Worm (Caenorhabditis elegans) whole organism, L1 larva: ENCODE measurements around the gene cyp-33C11.

Source experiments
- C34B4.2 ChIP-seq: sonication (generic microtip); optimal IDR thresholded peaks from 2 replicates; lab custom pipeline; 2017; ENCODE audit warnings: mild to moderate bottlenecking, missing genetic modification characterization, missing compliant biosample characterization
- F16B12.6 ChIP-seq: fragments of 150-350 bp; optimal IDR thresholded peaks from 2 replicates; lab custom pipeline; 2014; ENCODE audit warnings: missing biosample characterization, missing genetic modification characterization
- Y116A8C.19 ChIP-seq: sonication (generic microtip); optimal IDR thresholded peaks from 2 replicates; lab custom pipeline; 2016; ENCODE audit warnings: missing compliant biosample characterization, missing genetic modification characterization, borderline replicate concordance
- aha-1 ChIP-seq: fragments of 150-350 bp; optimal IDR thresholded peaks from 2 replicates; lab custom pipeline; 2014; ENCODE audit warnings: missing biosample characterization, missing genetic modification characterization
- alr-1 ChIP-seq: fragments of 200-800 bp; sonication (Bioruptor generic); optimal IDR thresholded peaks from 2 replicates; lab custom pipeline; 2018; ENCODE audit warnings: borderline replicate concordance, mild to moderate bottlenecking, missing genetic modification characterization, missing compliant biosample characterization
- aly-2 ChIP-seq: fragments of 150-350 bp; optimal IDR thresholded peaks from 2 replicates; lab custom pipeline; 2014; ENCODE audit warnings: missing biosample characterization, missing genetic modification characterization
- ama-1 ChIP-seq: fragments of 150-350 bp; optimal IDR thresholded peaks from 2 replicates; lab custom pipeline; 2014
- blmp-1 ChIP-seq: fragments of 150-350 bp; optimal IDR thresholded peaks from 2 replicates; lab custom pipeline; 2014; ENCODE audit warnings: missing biosample characterization, missing genetic modification characterization
- ceh-63 ChIP-seq: fragments of 200-800 bp; sonication (Bioruptor generic); optimal IDR thresholded peaks from 2 replicates; lab custom pipeline; 2018; ENCODE audit warnings: mild to moderate bottlenecking, missing genetic modification characterization, missing compliant biosample characterization
- ceh-82 ChIP-seq, 3 experiments: fragments of 150-350 bp in 1 of 3; sonication (generic microtip) in 2 of 3; optimal IDR thresholded peaks; 2 replicates each; lab custom pipeline; 2014 to 2017; ENCODE audit warnings: missing biosample characterization in 3 of 3, missing genetic modification characterization in 3 of 3
- ceh-88 ChIP-seq: fragments of 200-800 bp; sonication (Bioruptor generic); IDR thresholded peaks from 2 replicates; pipeline ENCODE4 v1.3.6; 2022; ENCODE audit warnings: missing genetic modification characterization, missing compliant biosample characterization
- ces-1 ChIP-seq: fragments of 150-350 bp; optimal IDR thresholded peaks from 2 replicates; lab custom pipeline; 2014; ENCODE audit warnings: missing biosample characterization, missing genetic modification reagents, missing genetic modification characterization
- dpl-1 ChIP-seq, 3 experiments: fragments of 150-350 bp in 2 of 3; sonication (generic microtip) in 1 of 3; optimal IDR thresholded peaks; 2 replicates each; lab custom pipeline; 2014 to 2017; ENCODE audit warnings: missing biosample characterization in 3 of 3, missing genetic modification characterization in 3 of 3, missing genetic modification reagents in 3 of 3
- dsc-1 ChIP-seq: sonication (generic microtip); optimal IDR thresholded peaks from 2 replicates; lab custom pipeline; 2016; ENCODE audit warnings: mild to moderate bottlenecking, missing genetic modification characterization, missing compliant biosample characterization
- egl-13 ChIP-seq: sonication (generic microtip); optimal IDR thresholded peaks from 2 replicates; lab custom pipeline; 2016; ENCODE audit warnings: missing genotype, missing genetic modification reagents, missing genetic modification characterization, missing compliant biosample characterization
- egl-27 ChIP-seq, 2 experiments: fragments of 150-350 bp in 1 of 2; sonication (generic microtip); optimal IDR thresholded peaks; 3 replicates each; lab custom pipeline; 2017 to 2018; ENCODE audit warnings: missing biosample characterization in 2 of 2, missing genetic modification characterization in 2 of 2, missing genetic modification reagents in 2 of 2
- elt-3 ChIP-seq, 6 experiments: fragments of 150-350 bp in 1 of 6; sonication (generic microtip); optimal IDR thresholded peaks; 2 replicates each; lab custom pipeline; 2017 to 2018; ENCODE audit warnings: missing biosample characterization in 6 of 6, missing genetic modification characterization in 6 of 6, inconsistent platforms in 1 of 6
- fkh-10 ChIP-seq: sonication (generic microtip); optimal IDR thresholded peaks from 2 replicates; lab custom pipeline; 2017; ENCODE audit warnings: missing biosample characterization, missing genetic modification reagents, missing genetic modification characterization
- fkh-4 ChIP-seq: sonication (generic microtip); optimal IDR thresholded peaks from 2 replicates; lab custom pipeline; 2016; ENCODE audit warnings: missing compliant biosample characterization, missing genetic modification characterization, borderline replicate concordance
- fkh-8 ChIP-seq: sonication (generic microtip); optimal IDR thresholded peaks from 2 replicates; lab custom pipeline; 2016; ENCODE audit warnings: mild to moderate bottlenecking, missing genetic modification characterization, missing compliant biosample characterization
- fos-1 ChIP-seq: fragments of 150-350 bp; optimal IDR thresholded peaks from 2 replicates; lab custom pipeline; 2014; ENCODE audit warnings: missing biosample characterization, missing genetic modification characterization
- isw-1 ChIP-seq: fragments of 200-800 bp; sonication (Bioruptor generic); IDR thresholded peaks from 2 replicates; pipeline ENCODE4 v1.3.6; 2022; ENCODE audit warnings: missing genetic modification characterization, missing compliant biosample characterization
- jun-1 ChIP-seq: fragments of 150-350 bp; optimal IDR thresholded peaks from 2 replicates; lab custom pipeline; 2014; ENCODE audit warnings: missing biosample characterization, missing genetic modification reagents, missing genetic modification characterization
- lin-13 ChIP-seq: fragments of 150-350 bp; optimal IDR thresholded peaks from 2 replicates; lab custom pipeline; 2014; ENCODE audit warnings: missing biosample characterization, missing genetic modification reagents, missing genetic modification characterization
- lin-14 ChIP-seq: fragments of 200-800 bp; sonication (Bioruptor generic); optimal IDR thresholded peaks from 2 replicates; lab custom pipeline; 2018; ENCODE audit warnings: mild to moderate bottlenecking, missing genetic modification characterization, moderate library complexity, missing compliant biosample characterization
- lin-35 ChIP-seq, 2 experiments: fragments of 150-350 bp; optimal IDR thresholded peaks; 2 replicates each; lab custom pipeline; 2014; ENCODE audit warnings: missing biosample characterization in 2 of 2, missing genetic modification characterization in 2 of 2, missing genetic modification reagents in 2 of 2
- lin-39 ChIP-seq: fragments of 150-350 bp; optimal IDR thresholded peaks from 2 replicates; lab custom pipeline; 2014; ENCODE audit warnings: missing biosample characterization, missing genetic modification reagents, missing genetic modification characterization
- lir-3 ChIP-seq: sonication (generic microtip); optimal IDR thresholded peaks from 2 replicates; lab custom pipeline; 2016; ENCODE audit warnings: mild to moderate bottlenecking, missing genetic modification characterization, moderate library complexity, missing compliant biosample characterization; ENCODE audit not compliant: poor library complexity
- lsy-2 ChIP-seq, 2 experiments: fragments of 150-350 bp; optimal IDR thresholded peaks; 2 replicates each; lab custom pipeline; 2014; ENCODE audit warnings: missing biosample characterization in 2 of 2, missing genetic modification characterization in 2 of 2
- mab-9 ChIP-seq: fragments of 200-800 bp; sonication (Bioruptor generic); IDR thresholded peaks from 2 replicates; pipeline ENCODE4 v1.3.6; 2022; ENCODE audit warnings: missing genetic modification reagents, missing genetic modification characterization, missing compliant biosample characterization
- mdl-1 ChIP-seq, 2 experiments: fragments of 150-350 bp; optimal IDR thresholded peaks; 2 replicates each; lab custom pipeline; 2014 to 2017; ENCODE audit warnings: missing biosample characterization in 2 of 2, missing genetic modification characterization in 2 of 2, inconsistent platforms in 1 of 2
- mef-2 ChIP-seq: fragments of 150-350 bp; optimal IDR thresholded peaks from 2 replicates; lab custom pipeline; 2014; ENCODE audit warnings: missing biosample characterization, missing genetic modification characterization
- nhr-11 ChIP-seq: fragments of 150-350 bp; optimal IDR thresholded peaks from 2 replicates; lab custom pipeline; 2014; ENCODE audit warnings: missing biosample characterization, missing genetic modification characterization
- nhr-12 ChIP-seq: sonication (generic microtip); optimal IDR thresholded peaks from 2 replicates; lab custom pipeline; 2017; ENCODE audit warnings: missing biosample characterization, missing genetic modification characterization
- nhr-19 ChIP-seq: fragments of 200-800 bp; sonication (Bioruptor generic); conservative IDR thresholded peaks from 2 replicates; pipeline ENCODE4 v1.3.6; 2022; ENCODE audit warnings: missing genetic modification characterization, missing compliant biosample characterization
- nhr-237 ChIP-seq: fragments of 150-350 bp; optimal IDR thresholded peaks from 2 replicates; lab custom pipeline; 2014; ENCODE audit warnings: missing biosample characterization, missing genetic modification characterization
- nhr-28 ChIP-seq: fragments of 150-350 bp; optimal IDR thresholded peaks from 2 replicates; lab custom pipeline; 2014; ENCODE audit warnings: missing biosample characterization, missing genetic modification characterization
- nhr-47 ChIP-seq: sonication (generic microtip); optimal IDR thresholded peaks from 2 replicates; lab custom pipeline; 2016; ENCODE audit warnings: mild to moderate bottlenecking, missing genetic modification characterization, moderate library complexity, missing compliant biosample characterization
- nhr-76 ChIP-seq: sonication (generic microtip); optimal IDR thresholded peaks from 2 replicates; lab custom pipeline; 2017; ENCODE audit warnings: missing biosample characterization, missing genetic modification characterization
- nhr-77 ChIP-seq: fragments of 150-350 bp; optimal IDR thresholded peaks from 2 replicates; lab custom pipeline; 2014; ENCODE audit warnings: missing biosample characterization, missing genetic modification characterization
- nhr-85 ChIP-seq: sonication (generic microtip); peaks from one replicate; lab custom pipeline; 2016; ENCODE audit warnings: missing genetic modification characterization, inconsistent platforms, missing compliant biosample characterization
- pag-3 ChIP-seq: sonication (generic microtip); optimal IDR thresholded peaks from 2 replicates; lab custom pipeline; 2017; ENCODE audit warnings: missing genetic modification characterization, mild to moderate bottlenecking, missing compliant biosample characterization, antibody characterized with exemption, borderline replicate concordance; ENCODE audit not compliant: insufficient read depth
- rnt-1 ChIP-seq: sonication (generic microtip); optimal IDR thresholded peaks from 2 replicates; lab custom pipeline; 2016; ENCODE audit warnings: mild to moderate bottlenecking, missing genetic modification characterization, moderate library complexity, missing compliant biosample characterization
- skn-1 ChIP-seq: fragments of 150-350 bp; optimal IDR thresholded peaks from 2 replicates; lab custom pipeline; 2014; ENCODE audit warnings: missing biosample characterization, missing genetic modification characterization
- snu-23 ChIP-seq: sonication (generic microtip); optimal IDR thresholded peaks from 2 replicates; lab custom pipeline; 2016; ENCODE audit warnings: missing genetic modification characterization, missing compliant biosample characterization
- sox-4 ChIP-seq: sonication (generic microtip); optimal IDR thresholded peaks from 2 replicates; lab custom pipeline; 2016; ENCODE audit warnings: missing genetic modification characterization, missing compliant biosample characterization
- swsn-7 ChIP-seq: sonication (generic microtip); optimal IDR thresholded peaks from 2 replicates; lab custom pipeline; 2016; ENCODE audit warnings: missing genetic modification characterization, missing compliant biosample characterization
- tbx-2 ChIP-seq: sonication (generic microtip); optimal IDR thresholded peaks from 2 replicates; lab custom pipeline; 2016; ENCODE audit warnings: missing genetic modification characterization, missing compliant biosample characterization
- tlp-1 ChIP-seq: fragments of 150-350 bp; optimal IDR thresholded peaks from 2 replicates; lab custom pipeline; 2014; ENCODE audit warnings: missing biosample characterization, missing genetic modification characterization
- unc-86 ChIP-seq: sonication (generic microtip); optimal IDR thresholded peaks from 2 replicates; lab custom pipeline; 2016; ENCODE audit warnings: missing genetic modification characterization, missing compliant biosample characterization
- unc-98 ChIP-seq: fragments of 200-800 bp; sonication (Bioruptor generic); IDR thresholded peaks from 2 replicates; pipeline ENCODE4 v1.3.6; 2022; ENCODE audit warnings: missing genetic modification characterization, missing compliant biosample characterization
- zag-1 ChIP-seq: fragments of 150-350 bp; optimal IDR thresholded peaks from 2 replicates; lab custom pipeline; 2014; ENCODE audit warnings: missing biosample characterization, missing genetic modification characterization
- zip-4 ChIP-seq: fragments of 200-800 bp; sonication (Bioruptor generic); optimal IDR thresholded peaks from 2 replicates; lab custom pipeline; 2018; ENCODE audit warnings: mild to moderate bottlenecking, missing genetic modification characterization, moderate library complexity, missing compliant biosample characterization

cyp-33C11 gene

ce11 chrV:731330-731729, 18.5 kb upstream of the cyp-33C11 start:
- TF ChIP-seq tlp-1 (tag; lab: Kevin White, UChicago) = no peak
- TF ChIP-seq nhr-28 (tag; lab: Kevin White, UChicago) = no peak
- peak; percentile 13 for TF ChIP-seq blmp-1 (tag; lab: Kevin White, UChicago)
- TF ChIP-seq tbx-2 (tag; lab: Kevin White, UChicago) = peak; percentile 96
- TF ChIP-seq skn-1 (tag; lab: Kevin White, UChicago) = peak; percentile 79
- no peak for TF ChIP-seq pag-3
- TF ChIP-seq nhr-12 (tag; lab: Kevin White, UChicago) = no peak
- TF ChIP-seq unc-86 (tag; lab: Kevin White, UChicago) = no peak
- TF ChIP-seq nhr-85 (tag; lab: Kevin White, UChicago) = peak; percentile 98
- TF ChIP-seq elt-3 (tag; optimal IDR thresholded peaks at IDR 0.05; lab: Kevin White, UChicago) = peak in 5 of 6 experiments; percentile 16 to 92 (median 65)
- peak; percentile 76 to 99 for TF ChIP-seq mdl-1 (tag; optimal IDR thresholded peaks at IDR 0.05; lab: Kevin White, UChicago)
- peak; percentile 18 for TF ChIP-seq fos-1
- TF ChIP-seq egl-27 (tag; optimal IDR thresholded peaks at IDR 0.05; lab: Kevin White, UChicago) = peak; percentile 22 to 79
- TF ChIP-seq ceh-63 (GFP tag; lab: Kevin White, UChicago) = no peak
- TF ChIP-seq nhr-47 (tag; lab: Kevin White, UChicago) = peak; percentile 89
- TF ChIP-seq aly-2 (tag; lab: Kevin White, UChicago) = peak; percentile 30
- peak; percentile 71 for TF ChIP-seq mab-9 (GFP tag; lab: Robert Waterston, UW)
- peak; percentile 95 for TF ChIP-seq rnt-1 (tag; lab: Kevin White, UChicago)
- TF ChIP-seq zip-4 (GFP tag; lab: Kevin White, UChicago) = peak; percentile 52
- peak; percentile 80 for TF ChIP-seq mef-2 (tag; lab: Kevin White, UChicago)
- TF ChIP-seq F16B12.6 (tag; lab: Kevin White, UChicago) = no peak
- peak; percentile 52 for TF ChIP-seq C34B4.2 (tag; lab: Kevin White, UChicago)
- TF ChIP-seq nhr-11 = peak; percentile 77
- peak; percentile 100 for TF ChIP-seq lin-14 (GFP tag; lab: Kevin White, UChicago)
- peak; percentile 53 for TF ChIP-seq egl-13 (tag; lab: Kevin White, UChicago)
- TF ChIP-seq unc-98 = peak; percentile 63
- TF ChIP-seq ama-1 (lab: Kevin White, UChicago) = peak; percentile 72
- TF ChIP-seq nhr-76 (tag; lab: Kevin White, UChicago) = no peak
- no peak for TF ChIP-seq fkh-10
- peak; percentile 77 to 83 for TF ChIP-seq lsy-2 (tag; optimal IDR thresholded peaks at IDR 0.05; lab: Kevin White, UChicago)
- TF ChIP-seq aha-1 (tag; lab: Kevin White, UChicago) = no peak
- TF ChIP-seq lin-39 = peak; percentile 83
- no peak for TF ChIP-seq zag-1 (tag; lab: Kevin White, UChicago)
- peak; percentile 83 for TF ChIP-seq nhr-77
- TF ChIP-seq Y116A8C.19 (tag; lab: Kevin White, UChicago) = peak; percentile 11
- peak; percentile 75 for TF ChIP-seq ceh-88
- no peak for TF ChIP-seq fkh-8 (tag; lab: Kevin White, UChicago)
- no peak for TF ChIP-seq nhr-237 (tag; lab: Kevin White, UChicago)
- peak; percentile 89 for TF ChIP-seq swsn-7
- peak; percentile 52; the same call in 1 of the 2 replicates for TF ChIP-seq isw-1 (GFP tag; lab: Robert Waterston, UW)
- peak; percentile 35 for TF ChIP-seq lin-13
- no peak for TF ChIP-seq fkh-4 (tag; lab: Kevin White, UChicago)
- peak; percentile 25 to 51 (median 41) for TF ChIP-seq ceh-82 (tag; optimal IDR thresholded peaks at IDR 0.05; lab: Kevin White, UChicago)
- TF ChIP-seq dpl-1 (GFP tag; optimal IDR thresholded peaks at IDR 0.05; lab: Kevin White, UChicago) = peak; percentile 48 to 67 (median 51)
- peak; percentile 100 for TF ChIP-seq nhr-19 (GFP tag; lab: Robert Waterston, UW)
- TF ChIP-seq dsc-1 (tag; lab: Kevin White, UChicago) = peak; percentile 34
- peak; percentile 96 for TF ChIP-seq snu-23 (GFP tag; lab: Kevin White, UChicago)
- TF ChIP-seq sox-4 (tag; lab: Kevin White, UChicago) = peak; percentile 59
- TF ChIP-seq alr-1 (tag; lab: Kevin White, UChicago) = no peak
- peak; percentile 86 for TF ChIP-seq lir-3
- TF ChIP-seq lin-35 (GFP tag; optimal IDR thresholded peaks at IDR 0.05; lab: Kevin White, UChicago) = peak; percentile 37 to 90
- TF ChIP-seq jun-1 (tag; lab: Kevin White, UChicago) = peak; percentile 77
- no peak for TF ChIP-seq ces-1 (GFP tag; lab: Kevin White, UChicago)
